Fruit fly (Drosophila melanogaster) whole organism: Measurements from ENCODE around the gene Gr97a.

Experiments used
- CG8478 ChIP-seq: fragments of >200 bp; optimal IDR thresholded peaks from 2 replicates; lab custom pipeline; 2018; ENCODE audit warnings: inconsistent platforms
- Dll ChIP-seq: fragments of >200 bp; optimal IDR thresholded peaks from 2 replicates; lab custom pipeline; 2017
- EcR ChIP-seq, 2 experiments: fragments of >200 bp; optimal IDR thresholded peaks; 2 replicates each; lab custom pipeline; 2017; ENCODE audit warnings: missing biosample characterization in 2 of 2, missing genetic modification characterization in 2 of 2, missing genetic modification reagents in 2 of 2
- pan ChIP-seq: fragments of >200 bp; optimal IDR thresholded peaks from 2 replicates; lab custom pipeline; 2017
- psq ChIP-seq: fragments of >200 bp; optimal IDR thresholded peaks from 2 replicates; lab custom pipeline; 2017
- usp ChIP-seq: fragments of >200 bp; optimal IDR thresholded peaks from 2 replicates; lab custom pipeline; 2017; ENCODE audit warnings: missing biosample characterization, missing genetic modification characterization, mixed read lengths

Gene Gr97a

DNA sequence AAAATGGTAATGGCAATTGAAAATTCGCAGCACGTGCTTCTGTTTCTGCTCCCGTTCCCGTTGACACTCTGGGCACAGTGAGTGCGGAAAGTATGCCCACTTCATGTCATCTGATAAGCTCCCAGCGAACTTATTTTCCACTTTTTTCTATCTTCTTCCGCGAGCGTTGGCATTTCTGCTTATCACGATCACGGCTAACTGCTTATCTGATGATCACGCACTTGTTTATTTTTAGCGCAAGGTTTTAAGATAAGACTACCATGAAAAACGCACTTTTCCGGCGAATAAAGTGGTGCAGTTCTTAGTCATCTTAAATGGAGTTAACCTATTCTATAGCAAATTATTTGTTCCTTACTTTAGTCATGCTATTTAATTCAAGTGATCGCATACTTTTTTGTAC is 28.9 kb downstream of the Gr97a start:
- TF ChIP-seq pan (lab: Kevin White, UChicago) (no peak), CG8478 (lab: Kevin White, UChicago) (no peak), psq (lab: Kevin White, UChicago) (no peak), usp (GFP tag; lab: Kevin White, UChicago) (no peak), Dll (lab: Kevin White, UChicago) (no peak), EcR (GFP tag; optimal IDR thresholded peaks at IDR 0.05; lab: Kevin White, UChicago) (no peak)

DNA sequence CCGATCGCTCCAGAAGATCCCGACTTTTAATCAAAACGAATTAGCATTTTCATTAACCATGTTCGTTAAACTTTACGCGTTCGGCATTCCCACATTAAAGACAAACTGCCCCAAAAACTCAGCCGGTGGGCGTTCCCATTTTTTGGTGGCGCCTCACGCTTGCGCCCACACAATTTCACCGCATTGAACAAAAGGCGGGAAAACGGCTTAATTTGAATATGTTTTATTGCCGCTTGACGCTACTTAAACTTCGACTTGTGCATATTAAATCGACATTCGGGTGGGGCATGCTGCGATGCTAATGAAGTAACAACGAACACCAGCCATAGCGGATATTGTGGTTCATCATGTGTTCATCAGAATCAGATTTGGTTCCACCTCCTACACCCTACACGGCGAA is 29.8 kb downstream of the Gr97a start:
- TF ChIP-seq CG8478 (lab: Kevin White, UChicago) = no peak
- TF ChIP-seq psq (lab: Kevin White, UChicago) = no peak
- TF ChIP-seq pan (lab: Kevin White, UChicago) = no peak
- TF ChIP-seq usp (GFP tag; lab: Kevin White, UChicago) = no peak

DNA sequence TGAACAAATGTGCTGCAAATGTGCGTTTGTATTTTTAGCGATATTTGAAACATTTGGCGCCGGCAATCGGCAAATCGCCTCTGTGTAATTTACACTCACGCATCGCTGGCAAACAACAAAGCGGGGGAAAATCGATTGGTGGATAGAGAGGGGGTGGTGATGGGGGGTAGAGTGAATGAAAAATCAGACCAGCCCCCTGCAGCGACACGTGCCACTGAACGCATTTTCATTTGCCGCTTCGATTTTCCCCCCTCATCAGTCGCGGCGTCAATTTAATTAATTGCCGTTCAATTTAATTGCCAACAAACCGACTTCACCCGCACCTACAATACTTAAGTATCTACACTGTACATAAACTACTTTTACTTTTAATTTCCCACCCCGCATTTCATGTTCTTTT is 30.9 kb downstream of the Gr97a start:
- TF ChIP-seq usp (GFP tag; lab: Kevin White, UChicago) = no peak
- peak in 1 of 2 experiments; percentile 5 for TF ChIP-seq EcR (GFP tag; optimal IDR thresholded peaks at IDR 0.05; lab: Kevin White, UChicago)
- no peak for TF ChIP-seq psq (lab: Kevin White, UChicago)
- TF ChIP-seq Dll (lab: Kevin White, UChicago) = no peak
- no peak for TF ChIP-seq pan (lab: Kevin White, UChicago)

DNA sequence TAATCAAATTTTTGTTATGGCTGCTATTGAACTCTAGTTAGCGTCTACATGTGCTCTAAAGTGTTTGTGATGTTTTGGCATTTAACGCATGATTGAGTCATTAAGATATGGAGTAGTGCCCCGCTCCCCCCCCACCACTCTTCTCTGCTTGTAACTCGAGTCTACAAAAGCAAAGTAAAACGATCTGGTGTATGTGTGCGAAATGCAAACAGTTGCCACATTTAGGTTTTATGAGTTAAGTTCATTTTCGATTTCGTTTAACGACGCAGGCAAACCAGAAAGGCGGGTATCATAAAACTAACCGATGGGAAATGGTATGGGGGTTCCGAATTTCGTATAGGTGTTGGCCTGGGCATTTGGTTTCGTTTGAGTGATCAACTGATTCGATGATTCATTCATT is 31.8 kb downstream of the Gr97a start:
- TF ChIP-seq pan (lab: Kevin White, UChicago) (no peak), usp (GFP tag; lab: Kevin White, UChicago) (no peak), psq (lab: Kevin White, UChicago) (no peak), CG8478 (lab: Kevin White, UChicago) (no peak), EcR (GFP tag; optimal IDR thresholded peaks at IDR 0.05; lab: Kevin White, UChicago) (no peak), Dll (lab: Kevin White, UChicago) (no peak)

DNA sequence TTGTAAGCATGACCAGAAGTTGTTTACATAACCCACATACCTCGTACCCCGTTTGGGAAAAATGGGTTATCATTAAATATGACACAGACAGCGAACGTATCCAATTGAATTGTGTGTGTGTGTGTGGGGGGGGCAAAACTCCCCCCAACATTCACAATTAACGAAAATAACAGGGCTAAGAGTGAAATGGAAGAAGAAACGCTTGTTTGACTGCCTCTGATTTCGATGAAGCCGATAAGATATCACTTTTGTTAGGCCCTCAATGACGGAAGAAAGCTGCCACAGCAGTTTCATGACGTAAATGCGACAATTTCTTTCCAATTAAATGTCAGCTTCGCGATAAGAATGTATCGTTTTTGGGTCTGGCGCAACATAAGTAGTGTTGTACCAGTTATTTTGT is 32.4 kb downstream of the Gr97a start:
- TF ChIP-seq CG8478 (lab: Kevin White, UChicago) (no peak), EcR (GFP tag; optimal IDR thresholded peaks at IDR 0.05; lab: Kevin White, UChicago) (no peak), Dll (lab: Kevin White, UChicago) (no peak), usp (GFP tag; lab: Kevin White, UChicago) (no peak), pan (lab: Kevin White, UChicago) (no peak), psq (lab: Kevin White, UChicago) (no peak)

DNA sequence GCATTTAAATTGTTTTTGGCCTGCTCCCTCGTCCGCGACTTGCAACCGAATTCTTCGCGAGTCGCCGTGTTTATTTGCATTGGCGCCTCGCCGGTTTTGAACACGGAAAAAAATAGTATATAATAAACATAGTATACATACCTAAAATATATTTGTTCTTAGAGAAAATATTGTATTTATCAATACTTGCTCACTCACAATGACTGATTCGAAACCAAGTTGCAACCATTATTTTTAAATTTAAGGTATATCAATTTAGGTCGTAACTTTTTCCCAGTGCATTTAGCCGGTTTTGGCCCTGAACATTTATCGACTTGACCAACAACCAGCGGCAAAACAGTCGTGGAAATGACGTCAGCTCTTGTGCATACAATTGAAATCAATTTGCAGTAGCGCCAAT is 37.9 kb downstream of the Gr97a start:
- TF ChIP-seq psq (lab: Kevin White, UChicago) (no peak), EcR (GFP tag; optimal IDR thresholded peaks at IDR 0.05; lab: Kevin White, UChicago) (no peak), Dll (lab: Kevin White, UChicago) (no peak), CG8478 (lab: Kevin White, UChicago) (no peak)

DNA sequence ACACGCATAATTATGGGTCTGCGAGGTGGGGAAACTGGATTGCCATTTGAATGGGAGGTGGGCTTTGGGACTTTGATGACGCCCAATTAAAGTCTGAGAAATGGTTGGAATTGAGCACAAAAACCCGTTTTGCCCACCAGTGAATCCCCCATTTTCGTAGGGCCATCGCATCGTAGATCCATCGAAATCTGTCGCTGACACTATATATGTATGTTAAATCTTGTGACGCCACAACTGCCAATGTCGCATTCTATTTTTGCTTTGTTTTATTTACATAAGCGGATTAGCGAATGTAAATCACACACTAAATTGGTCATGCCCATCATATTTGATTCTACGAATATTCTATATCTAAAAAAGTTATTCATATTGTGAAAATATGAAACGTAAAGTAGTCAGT is 39.8 kb downstream of the Gr97a start:
- TF ChIP-seq EcR (GFP tag; optimal IDR thresholded peaks at IDR 0.05; lab: Kevin White, UChicago) = no peak
- TF ChIP-seq psq (lab: Kevin White, UChicago) = no peak
- no peak for TF ChIP-seq Dll (lab: Kevin White, UChicago)
- no peak for TF ChIP-seq pan (lab: Kevin White, UChicago)
- TF ChIP-seq usp (GFP tag; lab: Kevin White, UChicago) = no peak
- no peak for TF ChIP-seq CG8478 (lab: Kevin White, UChicago)

DNA sequence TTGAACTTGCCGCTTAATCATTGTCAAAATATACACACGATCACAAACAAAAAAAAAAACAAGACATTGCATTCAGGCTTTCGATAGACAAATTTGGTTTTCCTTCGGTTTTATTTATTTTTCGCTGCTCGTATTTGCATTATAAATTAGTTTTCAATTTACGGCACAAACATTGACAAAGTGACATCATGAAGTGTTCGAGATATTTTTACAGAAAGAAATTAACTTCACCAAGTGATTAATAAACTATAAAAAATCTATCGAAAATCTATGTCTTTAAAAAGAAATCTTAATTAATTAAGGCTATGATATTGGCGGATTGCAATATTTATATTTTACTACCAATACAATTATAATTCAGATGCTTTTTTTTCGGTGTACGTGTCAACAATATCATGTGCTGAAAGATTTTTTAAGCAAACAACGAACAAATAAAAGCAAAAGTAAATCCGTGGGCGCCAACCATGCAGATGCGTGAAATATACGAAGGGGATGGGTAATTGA is 42.4 kb downstream of the Gr97a start:
- TF ChIP-seq CG8478 (lab: Kevin White, UChicago) (no peak), EcR (GFP tag; optimal IDR thresholded peaks at IDR 0.05; lab: Kevin White, UChicago) (no peak), pan (lab: Kevin White, UChicago) (no peak), Dll (lab: Kevin White, UChicago) (no peak), psq (lab: Kevin White, UChicago) (no peak), usp (GFP tag; lab: Kevin White, UChicago) (no peak)

DNA sequence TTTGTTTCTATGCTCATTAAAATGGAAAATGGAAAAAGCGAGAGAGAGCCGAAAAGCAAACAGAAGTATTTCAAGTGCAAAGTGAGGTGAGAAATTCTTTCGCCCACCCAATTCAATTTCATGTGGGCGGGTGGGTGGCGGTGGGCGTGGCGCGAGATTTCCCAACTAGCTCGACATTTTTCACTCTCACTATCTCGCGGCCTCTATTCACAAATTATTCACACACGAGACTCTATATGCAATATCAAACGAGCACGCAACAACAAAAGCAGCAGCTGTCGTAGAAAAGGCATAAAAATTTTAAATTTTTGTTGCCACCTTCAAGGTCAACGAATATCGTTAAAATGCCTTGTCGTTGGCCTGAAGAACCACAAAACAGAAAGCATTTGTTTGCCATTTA is 47.4 kb downstream of the Gr97a start:
- TF ChIP-seq EcR (GFP tag; optimal IDR thresholded peaks at IDR 0.05; lab: Kevin White, UChicago) (no peak), pan (lab: Kevin White, UChicago) (no peak), CG8478 (lab: Kevin White, UChicago) (no peak), Dll (lab: Kevin White, UChicago) (no peak), usp (GFP tag; lab: Kevin White, UChicago) (no peak), psq (lab: Kevin White, UChicago) (no peak)

DNA sequence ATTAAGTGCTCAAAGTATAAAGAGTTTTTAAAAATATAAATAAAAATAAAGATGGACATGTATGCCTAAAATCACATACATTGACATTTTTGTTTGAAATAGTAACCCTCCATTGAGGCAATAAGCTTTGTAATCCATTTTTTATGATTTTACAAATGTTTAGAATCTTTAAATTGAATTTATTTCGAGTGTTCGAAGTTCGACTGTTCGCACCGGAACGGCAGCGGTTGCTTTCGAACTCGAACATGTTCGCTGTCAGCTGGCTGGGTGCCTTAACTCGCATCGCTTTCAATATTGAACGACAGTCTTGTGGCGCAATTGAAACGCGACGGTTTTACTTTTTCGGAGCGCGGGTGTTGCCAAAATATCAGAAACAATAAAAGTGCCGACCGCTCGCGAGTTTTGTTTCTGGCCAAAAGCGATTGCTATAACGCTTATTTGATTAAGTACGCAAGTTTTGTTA is 50.8 kb downstream of the Gr97a start, which contains the start of gene CG46339:
CG46339 (plus strand) TSS at position 299 of the 463 bp plus-strand sequence.
- TF ChIP-seq pan (lab: Kevin White, UChicago) = no peak
